Worm (Caenorhabditis elegans) whole organism, L4/young adult: ENCODE data around the gene F16F9.1.

ENCODE experiments used
- W03F9.2 ChIP-seq: fragments of 150-350 bp; optimal IDR thresholded peaks from 2 replicates; lab custom pipeline; 2014; ENCODE audit warnings: missing biosample characterization, missing genetic modification characterization
- dao-5 ChIP-seq: sonication (generic microtip); optimal IDR thresholded peaks from 2 replicates; lab custom pipeline; 2016; ENCODE audit warnings: missing genotype, missing genetic modification characterization, moderate library complexity, missing compliant biosample characterization
- him-1 ChIP-seq: sonication (generic microtip); optimal IDR thresholded peaks from 2 replicates; lab custom pipeline; 2016; ENCODE audit warnings: missing genotype, missing genetic modification reagents, missing genetic modification characterization, missing compliant biosample characterization

- TF ChIP-seq him-1 (tag; lab: Kevin White, UChicago) (no peak), dao-5 (no peak), W03F9.2 (tag; lab: Kevin White, UChicago) (no peak)
These were observed 1.3 kb upstream of the F16F9.1 start for ce11 chrX:8444922-8445321.
